Worm (Caenorhabditis elegans): Measurements from ENCODE around the gene F58B4.2.

F58B4.2 gene

ce11 chrV:10923229-10923628, 5.0 kb upstream of the F58B4.2 start, which contains the start of gene F58B4.7:
F58B4.7 (minus strand) TSS chrV:10923329.
- TF ChIP-seq aptf-3 (GFP tag; IDR thresholded peaks at IDR 0.05) (no peak), hmg-20 (GFP tag; IDR thresholded peaks at IDR 0.05) (no peak), dpff-1 (tag; optimal IDR thresholded peaks at IDR 0.05) (no peak), ztf-3 (GFP tag; optimal IDR thresholded peaks at IDR 0.05) (no peak), B0019.2 (GFP tag; conservative IDR thresholded peaks at IDR 0.05) (no peak), egl-44 (GFP tag; IDR thresholded peaks at IDR 0.05) (no peak), ceh-79 (tag; optimal IDR thresholded peaks at IDR 0.05) (no peak), F37B4.10 (GFP tag; IDR thresholded peaks at IDR 0.05) (no peak), F33H1.4 (GFP tag; IDR thresholded peaks at IDR 0.05) (no peak), nhr-27 (tag; optimal IDR thresholded peaks at IDR 0.05) (no peak)

DNA sequence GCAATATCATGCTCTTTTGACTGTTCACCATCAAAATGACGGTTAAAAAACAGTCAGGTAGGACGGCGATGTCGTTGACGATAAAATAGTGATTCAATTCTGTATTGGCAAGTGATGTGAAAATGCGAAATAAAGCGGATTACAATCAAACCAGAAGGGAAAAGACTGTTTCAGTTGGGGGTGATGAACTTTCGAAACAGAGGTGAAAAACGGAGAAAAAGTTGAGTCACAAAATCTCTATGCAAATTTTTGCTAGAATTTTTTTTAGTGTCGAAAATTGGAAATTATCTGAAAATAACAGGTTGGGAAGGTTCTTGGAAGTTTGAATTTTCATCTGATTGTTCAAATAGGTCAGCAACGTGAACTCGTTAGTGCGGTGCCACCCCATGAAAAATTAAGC, 3.5 kb upstream of the F58B4.2 start, which contains the start of gene nas-31:
Gene nas-31 (minus strand): TSS at position 101 of the 400 bp plus-strand sequence.
- TF ChIP-seq ceh-91 (GFP tag; IDR thresholded peaks at IDR 0.05) = no peak
- no peak for TF ChIP-seq nhr-90 (tag; optimal IDR thresholded peaks at IDR 0.05)
- TF ChIP-seq ztf-18 (tag; optimal IDR thresholded peaks at IDR 0.05) = no peak
- TF ChIP-seq madf-8 (GFP tag; conservative IDR thresholded peaks at IDR 0.05) = no peak
- no peak for TF ChIP-seq bed-1 (GFP tag; IDR thresholded peaks at IDR 0.05)
- no peak for TF ChIP-seq ccch-3 (GFP tag; optimal IDR thresholded peaks at IDR 0.05)
- no peak for TF ChIP-seq B0019.2 (GFP tag; conservative IDR thresholded peaks at IDR 0.05)
- no peak for TF ChIP-seq Y95B8A.8 (GFP tag; IDR thresholded peaks at IDR 0.05)
- TF ChIP-seq tlf-1 (GFP tag; optimal IDR thresholded peaks at IDR 0.05) = no peak
- TF ChIP-seq Y79H2A.3 (GFP tag; conservative IDR thresholded peaks at IDR 0.05) = no peak
- TF ChIP-seq lin-40 (tag; optimal IDR thresholded peaks at IDR 0.05) = no peak
- no peak for TF ChIP-seq bed-2 (GFP tag; IDR thresholded peaks at IDR 0.05)
- no peak for TF ChIP-seq cebp-2 (GFP tag; IDR thresholded peaks at IDR 0.05)
- no peak for TF ChIP-seq ama-1 (optimal IDR thresholded peaks at IDR 0.05)
- no peak for TF ChIP-seq ama-1 (GFP tag; optimal IDR thresholded peaks at IDR 0.05)
- no peak for TF ChIP-seq F33H1.4 (GFP tag; IDR thresholded peaks at IDR 0.05)
- no peak for TF ChIP-seq mes-4 (tag; optimal IDR thresholded peaks at IDR 0.05)
- no peak for TF ChIP-seq ceh-27 (GFP tag; optimal IDR thresholded peaks at IDR 0.05)
- no peak for TF ChIP-seq F37B4.10 (GFP tag; IDR thresholded peaks at IDR 0.05)

- TF ChIP-seq ama-1 (optimal IDR thresholded peaks at IDR 0.05) = no peak
- TF ChIP-seq ama-1 (GFP tag; optimal IDR thresholded peaks at IDR 0.05) = no peak
- no peak for TF ChIP-seq ceh-79 (tag; optimal IDR thresholded peaks at IDR 0.05)
- TF ChIP-seq Y53G8AR.9 (GFP tag; conservative IDR thresholded peaks at IDR 0.05) = no peak
- no peak for TF ChIP-seq unc-130 (GFP tag; optimal IDR thresholded peaks at IDR 0.05)
- no peak for TF ChIP-seq aptf-2 (GFP tag; conservative IDR thresholded peaks at IDR 0.05)
- TF ChIP-seq F52B5.7 (tag; optimal IDR thresholded peaks at IDR 0.05) = no peak
- no peak for TF ChIP-seq xnd-1 (tag; optimal IDR thresholded peaks at IDR 0.05)
- TF ChIP-seq rpc-1 (optimal IDR thresholded peaks at IDR 0.05) = no peak
- no peak for TF ChIP-seq rpc-1 (tag; optimal IDR thresholded peaks at IDR 0.05)
Measured at ce11 chrV:10915922-10916321, 2.4 kb downstream of the F58B4.2 start.

ce11 chrV:10909959-10910358, 8.3 kb downstream of the F58B4.2 start:
- TF ChIP-seq snpc-1.3 (tag; optimal IDR thresholded peaks at IDR 0.05; ENCODE audit: insufficient read depth) (no peak), somi-1 (GFP tag; optimal IDR thresholded peaks at IDR 0.05) (no peak), T07F8.4 (tag; optimal IDR thresholded peaks at IDR 0.05) (no peak)
